Fruit fly (Drosophila melanogaster) whole organism, embryonic: ENCODE measurements around the gene cpx.

Experiments used
- BtbVII ChIP-seq: fragments of 200-800 bp; sonication (Bioruptor generic); optimal IDR thresholded peaks from 3 replicates; lab custom pipeline; 2017; ENCODE audit warnings: missing biosample characterization, mild to moderate bottlenecking, missing genetic modification characterization
- CG3065 ChIP-seq: fragments of 200-800 bp; sonication (Bioruptor generic); optimal IDR thresholded peaks from 2 replicates; lab custom pipeline; 2016; ENCODE audit warnings: missing biosample characterization, missing genetic modification characterization
- CG5953 ChIP-seq: fragments of 200-800 bp; sonication (Bioruptor generic); IDR thresholded peaks from 2 replicates; pipeline ENCODE4 v1.3.6; 2022; ENCODE audit warnings: missing biosample characterization, missing genetic modification characterization
- Eip74EF ChIP-seq, 2 experiments: fragments of 200-800 bp in 1 of 2; fragments of >200 bp in 1 of 2; sonication (Bioruptor generic) in 1 of 2; optimal IDR thresholded peaks; 2 replicates each; lab custom pipeline; 2017 to 2019; ENCODE audit warnings: missing biosample characterization in 2 of 2, missing genetic modification characterization in 2 of 2, mild to moderate bottlenecking in 1 of 2, moderate library complexity in 1 of 2
- Hmx ChIP-seq: fragments of 200-800 bp; sonication (Bioruptor generic); optimal IDR thresholded peaks from 2 replicates; lab custom pipeline; 2016; ENCODE audit warnings: missing biosample characterization, missing genetic modification characterization
- Mad ChIP-seq: fragments of 200-800 bp; sonication (Bioruptor generic); optimal IDR thresholded peaks from 2 replicates; lab custom pipeline; 2016; ENCODE audit warnings: missing biosample characterization, missing genetic modification characterization
- dpn ChIP-seq, 2 experiments: fragments of 200-800 bp; sonication (Bioruptor generic); optimal IDR thresholded peaks; 3 replicates each; lab custom pipeline; 2016; ENCODE audit warnings: missing biosample characterization in 2 of 2, missing genetic modification characterization in 2 of 2
- h ChIP-seq: fragments of >200 bp; optimal IDR thresholded peaks from 2 replicates; lab custom pipeline; 2017
- inv ChIP-seq: fragments of 200-800 bp; sonication (Bioruptor generic); IDR thresholded peaks from 2 replicates; pipeline ENCODE4 v1.3.6; 2022; ENCODE audit warnings: missing biosample characterization, missing genetic modification characterization; ENCODE audit not compliant: partially characterized antibody
- lilli ChIP-seq: fragments of 200-800 bp; sonication (Bioruptor generic); optimal IDR thresholded peaks from 3 replicates; lab custom pipeline; 2016; ENCODE audit warnings: missing biosample characterization, missing genetic modification characterization
- pita ChIP-seq: fragments of 200-800 bp; sonication (Bioruptor generic); optimal IDR thresholded peaks from 2 replicates; lab custom pipeline; 2017; ENCODE audit warnings: missing biosample characterization, mild to moderate bottlenecking, missing genetic modification characterization
- sim ChIP-seq: fragments of 200-800 bp; sonication (Bioruptor generic); IDR thresholded peaks from 2 replicates; pipeline ENCODE4 v1.3.6; 2022; ENCODE audit warnings: missing biosample characterization, missing genetic modification characterization

dm6 chr3R:4282207-4282606, 2.2 kb downstream of the cpx start:
- TF ChIP-seq Mad (GFP tag; lab: Kevin White, UChicago): no peak
- no peak for TF ChIP-seq h
- TF ChIP-seq inv (GFP tag; lab: Robert Waterston, UW): no peak
- no peak for TF ChIP-seq lilli (GFP tag; lab: Kevin White, UChicago)
- no peak for TF ChIP-seq CG3065 (GFP tag; lab: Kevin White, UChicago)
- no peak for TF ChIP-seq Eip74EF (GFP tag; optimal IDR thresholded peaks at IDR 0.05; lab: Kevin White, UChicago)
- TF ChIP-seq CG5953: no peak
- no peak for TF ChIP-seq BtbVII
- no peak for TF ChIP-seq Hmx
- TF ChIP-seq pita (GFP tag; lab: Kevin White, UChicago): no peak
- TF ChIP-seq dpn (GFP tag; optimal IDR thresholded peaks at IDR 0.05; lab: Kevin White, UChicago): no peak
- TF ChIP-seq sim (GFP tag; lab: Robert Waterston, UW): no peak
